Fruit fly (Drosophila melanogaster) whole organism, embryonic: Measurements from ENCODE around the gene Chrac-14.

ENCODE experiments used
- CG12299 ChIP-seq: fragments of 200-800 bp; sonication (Bioruptor generic); optimal IDR thresholded peaks from 2 replicates; lab custom pipeline; 2018; ENCODE audit warnings: missing biosample characterization, mild to moderate bottlenecking, missing genetic modification characterization
- CG13894 ChIP-seq: fragments of 200-800 bp; sonication (Bioruptor generic); optimal IDR thresholded peaks from 3 replicates; lab custom pipeline; 2018; ENCODE audit warnings: missing biosample characterization, mild to moderate bottlenecking, missing genetic modification characterization, moderate library complexity
- CG4820 ChIP-seq: fragments of 200-800 bp; sonication (Bioruptor generic); optimal IDR thresholded peaks from 3 replicates; lab custom pipeline; 2016; ENCODE audit warnings: missing biosample characterization, missing genetic modification characterization
- NFAT ChIP-seq: fragments of 200-800 bp; sonication (Bioruptor generic); IDR thresholded peaks from 2 replicates; pipeline ENCODE4 v1.3.6; 2022; ENCODE audit warnings: missing biosample characterization, missing genetic modification characterization
- Spps ChIP-seq: fragments of 200-800 bp; sonication (Bioruptor generic); optimal IDR thresholded peaks from 2 replicates; lab custom pipeline; 2018; ENCODE audit warnings: missing biosample characterization, mild to moderate bottlenecking, missing genetic modification characterization
- croc ChIP-seq: fragments of 200-800 bp; sonication (Bioruptor generic); conservative IDR thresholded peaks from 3 replicates; pipeline ENCODE4 v1.3.6; 2022; ENCODE audit warnings: missing biosample characterization, missing genetic modification characterization
- hb ChIP-seq: fragments of 200-800 bp; sonication (Bioruptor generic); IDR thresholded peaks from 3 replicates; pipeline ENCODE4 v1.3.6; 2022; ENCODE audit warnings: missing biosample characterization, missing genetic modification characterization; ENCODE audit not compliant: partially characterized antibody

DNA sequence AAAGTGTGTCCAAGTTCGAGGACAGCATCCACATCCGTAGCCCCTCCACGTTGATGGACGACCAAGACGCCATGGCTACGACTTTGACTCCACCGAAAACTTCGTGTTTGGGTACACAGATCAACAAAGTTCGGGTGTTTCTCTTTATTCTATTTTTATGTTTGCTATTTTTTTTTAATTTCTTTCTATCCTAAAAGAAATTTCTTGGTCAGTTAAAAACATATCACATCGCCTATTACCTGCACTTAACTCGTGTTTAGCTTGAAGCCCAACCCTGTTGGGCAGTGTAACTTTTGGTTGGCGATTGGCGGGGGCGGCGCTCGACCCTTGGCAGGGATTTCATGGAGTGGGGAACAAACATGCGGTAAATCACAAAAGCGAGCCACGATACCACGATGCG, 36.2 kb downstream of the Chrac-14 start:
- peak; percentile 35 for TF ChIP-seq CG4820 (GFP tag; lab: Kevin White, UChicago)
- peak; percentile 57 for TF ChIP-seq Spps (tag; lab: Kevin White, UChicago)
- peak; percentile 43; the same call in 1 of the 2 replicates for TF ChIP-seq NFAT
- TF ChIP-seq CG13894: no peak
- no peak for TF ChIP-seq CG12299 (tag; lab: Kevin White, UChicago)
- peak; percentile 47; the same call in 2 of the 3 replicates for TF ChIP-seq croc (GFP tag; lab: Robert Waterston, UW)
- TF ChIP-seq hb (GFP tag; lab: Robert Waterston, UW): no peak
